Worm (Caenorhabditis elegans): Measurements from ENCODE around the gene srx-108.

DNA sequence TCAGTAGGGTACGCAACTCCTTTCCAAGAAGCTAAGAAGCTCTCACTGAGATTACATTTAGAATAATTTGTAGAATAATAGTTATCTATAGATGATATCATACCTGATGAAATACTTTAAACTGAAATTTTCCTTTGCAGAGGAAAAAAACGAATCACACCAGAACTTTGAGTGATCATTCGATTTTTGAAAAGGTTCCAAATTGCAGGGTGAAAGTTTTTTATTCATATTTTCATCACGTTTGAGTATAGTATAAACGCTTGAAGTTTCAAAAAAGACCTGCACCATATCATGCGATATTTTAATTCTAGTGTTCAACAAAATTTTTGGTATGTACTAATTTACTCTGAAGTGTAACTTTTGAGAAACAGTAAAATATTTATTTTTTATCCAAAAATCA lies 9.2 kb downstream of the srx-108 start, which contains the start of gene srh-100:
- TF ChIP-seq alr-1 (tag; optimal IDR thresholded peaks at IDR 0.05; ENCODE audit: borderline replicate concordance) (no peak), nhr-90 (tag; optimal IDR thresholded peaks at IDR 0.05; ENCODE audit: poor library complexity) (no peak), ceh-82 (tag; optimal IDR thresholded peaks at IDR 0.05) (no peak), pqm-1 (tag; optimal IDR thresholded peaks at IDR 0.05) (no peak), zag-1 (tag; optimal IDR thresholded peaks at IDR 0.05) (no peak), nhr-84 (tag; optimal IDR thresholded peaks at IDR 0.05) (no peak), fkh-10 (GFP tag; optimal IDR thresholded peaks at IDR 0.05) (no peak), jun-1 (tag; optimal IDR thresholded peaks at IDR 0.05) (no peak), pag-3 (tag; optimal IDR thresholded peaks at IDR 0.05; ENCODE audit: borderline replicate concordance, insufficient read depth) (no peak), snpc-4 (tag; optimal IDR thresholded peaks at IDR 0.05) (no peak), nhr-77 (tag; optimal IDR thresholded peaks at IDR 0.05) (no peak), ztf-11 (tag; optimal IDR thresholded peaks at IDR 0.05) (no peak)

Data from whole organism, L1 larva.